Fruit fly (Drosophila melanogaster) whole organism, prepupa: ENCODE data around the gene Caper.

Experiments used
- CG15336 ChIP-seq: fragments of 200-800 bp; sonication (Bioruptor generic); IDR thresholded peaks from 2 replicates; pipeline ENCODE4 v1.3.6; 2022; ENCODE audit warnings: missing biosample characterization, missing genetic modification characterization
- CG8119 ChIP-seq: fragments of 200-800 bp; sonication (Bioruptor generic); IDR thresholded peaks from 3 replicates; pipeline ENCODE4 v1.3.6; 2022; ENCODE audit warnings: missing biosample characterization, missing genetic modification characterization

DNA sequence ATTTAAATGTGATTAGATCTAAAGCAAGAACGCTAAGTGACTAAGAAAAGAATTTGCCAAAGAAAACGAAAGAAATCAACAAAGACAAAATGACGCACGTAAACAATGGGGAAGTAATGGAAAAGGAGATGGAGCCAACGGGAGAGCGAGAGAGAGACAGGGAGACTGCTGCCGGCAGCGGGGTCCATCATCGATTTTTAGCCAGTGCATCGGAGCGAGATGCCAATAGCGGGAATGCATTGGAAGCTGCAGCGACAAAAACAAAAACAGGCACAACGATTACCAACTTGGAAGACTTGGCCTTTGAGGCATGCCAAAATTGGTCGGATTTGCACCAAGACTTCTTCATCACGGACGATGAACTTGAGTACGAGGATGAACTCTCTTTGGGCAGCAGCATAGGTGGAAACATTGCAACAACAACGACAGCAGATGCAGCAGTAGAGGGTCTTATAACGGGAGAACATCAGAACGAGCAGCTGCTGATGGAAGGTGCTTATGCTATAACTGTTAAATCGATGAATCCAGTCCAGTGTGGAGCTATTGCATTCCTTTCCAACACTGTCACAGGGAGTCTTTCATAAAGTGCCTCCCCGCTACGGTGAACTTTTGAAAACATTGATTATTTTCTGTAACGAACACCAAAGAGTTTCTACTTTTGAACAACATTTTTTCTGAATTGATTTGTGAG, 18.1 kb downstream of the Caper start:
- TF ChIP-seq CG8119 (no peak), CG15336 (GFP tag; lab: Robert Waterston, UW) (no peak)
